Worm (Caenorhabditis elegans) whole organism, midembryonic: ENCODE data around the gene clc-33.

Experiments used
- T22C8.4 ChIP-seq: fragments of 200-800 bp; sonication (Bioruptor generic); IDR thresholded peaks from 2 replicates; pipeline ENCODE4 v1.3.6; 2022; ENCODE audit warnings: missing genetic modification characterization, missing compliant biosample characterization
- cog-1 ChIP-seq: sonication (generic microtip); optimal IDR thresholded peaks from 2 replicates; lab custom pipeline; 2016; ENCODE audit warnings: missing genetic modification characterization, missing compliant biosample characterization
- flt-1 ChIP-seq: fragments of 200-800 bp; sonication (Bioruptor generic); IDR thresholded peaks from 2 replicates; pipeline ENCODE4 v1.3.6; 2022; ENCODE audit warnings: missing genetic modification characterization, missing compliant biosample characterization
- med-1 ChIP-seq: sonication (generic microtip); optimal IDR thresholded peaks from 2 replicates; lab custom pipeline; 2017; ENCODE audit warnings: missing genetic modification characterization, mild to moderate bottlenecking, missing compliant biosample characterization, antibody characterized with exemption, missing genetic modification reagents; ENCODE audit not compliant: insufficient read depth
- ref-1 ChIP-seq: fragments of 200-800 bp; sonication (Bioruptor generic); conservative IDR thresholded peaks from 2 replicates; pipeline ENCODE4 v1.3.6; 2022; ENCODE audit warnings: missing genetic modification reagents, missing genetic modification characterization, missing compliant biosample characterization
- tab-1 ChIP-seq: fragments of 200-800 bp; sonication (Bioruptor generic); IDR thresholded peaks from 2 replicates; pipeline ENCODE4 v1.3.6; 2022; ENCODE audit warnings: missing genetic modification characterization, missing compliant biosample characterization
- ztf-23 ChIP-seq: fragments of 200-800 bp; sonication (Bioruptor generic); IDR thresholded peaks from 2 replicates; pipeline ENCODE4 v1.3.6; 2022; ENCODE audit warnings: missing genetic modification reagents, missing genetic modification characterization, missing compliant biosample characterization
- ztf-29 ChIP-seq: fragments of 200-800 bp; sonication (Bioruptor generic); IDR thresholded peaks from 2 replicates; pipeline ENCODE4 v1.3.6; 2022; ENCODE audit warnings: missing genetic modification reagents, missing genetic modification characterization, missing compliant biosample characterization

DNA sequence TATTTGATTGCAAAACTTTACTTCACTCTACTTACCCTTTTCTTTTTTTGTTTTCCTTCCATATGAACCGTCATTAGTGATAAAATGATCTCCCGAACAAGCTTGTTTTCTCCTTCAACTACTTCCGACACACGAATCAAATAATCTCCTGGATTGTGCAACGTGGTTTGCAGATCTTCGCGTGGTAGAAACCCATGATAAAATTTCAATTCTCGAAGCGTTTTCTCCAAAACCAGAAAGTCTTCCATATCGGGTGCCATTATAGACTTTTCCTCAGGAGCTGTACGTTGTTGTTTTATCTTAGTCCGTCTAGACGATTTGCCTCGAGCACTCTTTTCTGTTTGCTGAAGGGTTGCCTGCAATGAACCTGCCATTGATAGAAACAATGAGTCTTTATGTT, 42.8 kb upstream of the clc-33 start:
- TF ChIP-seq flt-1 (GFP tag; lab: Robert Waterston, UW) (no peak), cog-1 (tag; lab: Kevin White, UChicago) (no peak), ref-1 (GFP tag; lab: Robert Waterston, UW) (no peak), tab-1 (GFP tag; lab: Robert Waterston, UW) (no peak), ztf-23 (GFP tag; lab: Robert Waterston, UW) (no peak), med-1 (no peak), T22C8.4 (GFP tag; lab: Robert Waterston, UW) (no peak), ztf-29 (GFP tag; lab: Robert Waterston, UW) (no peak)
